Fruit fly (Drosophila melanogaster): ENCODE results near the gene CG12985.

dm6 chrX:17873329-17873728, 10.2 kb upstream of the CG12985 start:
- TF ChIP-seq GATAd (GFP tag; optimal IDR thresholded peaks at IDR 0.05) (no peak), psq (GFP tag; optimal IDR thresholded peaks at IDR 0.05) (no peak), fru (GFP tag; optimal IDR thresholded peaks at IDR 0.05) (no peak), Hr78 (GFP tag; optimal IDR thresholded peaks at IDR 0.05) (no peak), foxo (GFP tag; optimal IDR thresholded peaks at IDR 0.05) (no peak), CG32264 (GFP tag; optimal IDR thresholded peaks at IDR 0.05) (no peak)

Data from whole organism, wandering third instar larva.